Worm (Caenorhabditis elegans) whole organism, L2 larva: ENCODE results near the gene flp-34.

Source experiments
- C34F6.9 ChIP-seq: fragments of 150-350 bp; optimal IDR thresholded peaks from 2 replicates; lab custom pipeline; 2014; ENCODE audit warnings: missing biosample characterization, missing genetic modification characterization
- R02D3.7 ChIP-seq: fragments of 150-350 bp; optimal IDR thresholded peaks from 2 replicates; lab custom pipeline; 2014; ENCODE audit warnings: missing biosample characterization, missing genetic modification characterization
- fos-1 ChIP-seq: fragments of 150-350 bp; optimal IDR thresholded peaks from 2 replicates; lab custom pipeline; 2014; ENCODE audit warnings: missing biosample characterization, missing genetic modification characterization
- unc-39 ChIP-seq: fragments of 150-350 bp; optimal IDR thresholded peaks from 2 replicates; lab custom pipeline; 2014; ENCODE audit warnings: missing biosample characterization, missing genetic modification characterization

DNA sequence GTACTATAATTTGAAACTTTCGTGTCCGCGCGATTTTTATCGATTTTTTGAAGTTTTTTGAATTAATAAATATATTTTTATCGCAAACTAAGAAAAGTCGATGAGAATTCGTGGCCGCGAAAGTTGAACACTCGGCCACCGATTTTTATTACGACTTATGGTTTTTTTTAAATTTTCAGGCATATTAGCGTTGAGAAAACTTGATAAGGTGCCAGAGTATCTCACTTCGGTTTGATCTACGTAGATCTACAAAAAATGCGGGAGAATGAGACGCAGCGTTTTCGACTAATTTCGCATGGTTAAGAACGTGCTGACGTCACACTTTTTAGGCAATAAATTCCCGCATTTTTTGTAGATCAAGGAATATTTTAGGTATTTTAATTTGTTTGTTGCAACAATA lies 9.8 kb downstream of the flp-34 start, which contains the start of gene pei-2:
- TF ChIP-seq fos-1 (tag; lab: Kevin White, UChicago) (no peak), unc-39 (tag; lab: Kevin White, UChicago) (no peak), R02D3.7 (no peak), C34F6.9 (tag; lab: Kevin White, UChicago) (no peak)
